Worm (Caenorhabditis elegans) whole organism, midembryonic: Measurements from ENCODE around the gene cpg-7.

Source experiments
- flt-1 ChIP-seq: fragments of 200-800 bp; sonication (Bioruptor generic); IDR thresholded peaks from 2 replicates; pipeline ENCODE4 v1.3.6; 2022; ENCODE audit warnings: missing genetic modification characterization, missing compliant biosample characterization
- klf-2 ChIP-seq: fragments of 200-800 bp; sonication (Bioruptor generic); conservative IDR thresholded peaks from 2 replicates; pipeline ENCODE4 v1.3.6; 2022; ENCODE audit warnings: missing genetic modification reagents, missing genetic modification characterization, missing compliant biosample characterization
- ref-1 ChIP-seq: fragments of 200-800 bp; sonication (Bioruptor generic); conservative IDR thresholded peaks from 2 replicates; pipeline ENCODE4 v1.3.6; 2022; ENCODE audit warnings: missing genetic modification reagents, missing genetic modification characterization, missing compliant biosample characterization
- ztf-23 ChIP-seq: fragments of 200-800 bp; sonication (Bioruptor generic); IDR thresholded peaks from 2 replicates; pipeline ENCODE4 v1.3.6; 2022; ENCODE audit warnings: missing genetic modification reagents, missing genetic modification characterization, missing compliant biosample characterization

ce11 chrII:14059767-14060166, 49.3 kb downstream of the cpg-7 start, which contains the start of gene rpb-11:
- TF ChIP-seq flt-1 (GFP tag; lab: Robert Waterston, UW): peak; percentile 82
- no peak for TF ChIP-seq ref-1 (GFP tag; lab: Robert Waterston, UW)
- TF ChIP-seq klf-2 (GFP tag; lab: Robert Waterston, UW): peak; percentile 61; the same call in 1 of the 2 replicates
- 0 out of 2 replicates have a peak, but pooled peaks have one; percentile 10 for TF ChIP-seq ztf-23 (GFP tag; lab: Robert Waterston, UW)
